Fruit fly (Drosophila melanogaster): ENCODE measurements around the gene CG7376.
A peak's percentile ranks its signal among the peaks of the same experiment; 100 is the strongest.

The CG7376 gene

dm6 chr3L:6124616-6125408 lies 49.2 kb upstream of the CG7376 start (continued):
- TF ChIP-seq CG4404 (GFP tag; IDR thresholded peaks at IDR 0.05) (no peak), Bteb2 (GFP tag; optimal IDR thresholded peaks at IDR 0.05) (no peak), Side (GFP tag; optimal IDR thresholded peaks at IDR 0.05) (peak; percentile 92), CG17568 (GFP tag; optimal IDR thresholded peaks at IDR 0.05) (peak; percentile 79), CG1233 (GFP tag; optimal IDR thresholded peaks at IDR 0.05) (peak; percentile 89), CG4820 (GFP tag; optimal IDR thresholded peaks at IDR 0.05) (peak; percentile 47), YL-1 (GFP tag; optimal IDR thresholded peaks at IDR 0.05) (peak; percentile 25), CG4707 (GFP tag; optimal IDR thresholded peaks at IDR 0.05) (peak; percentile 83), ro (GFP tag; IDR thresholded peaks at IDR 0.05) (no peak), Blimp-1 (GFP tag; optimal IDR thresholded peaks at IDR 0.05) (peak; percentile 42), chif (GFP tag; optimal IDR thresholded peaks at IDR 0.05) (peak; percentile 8 to 62), dan (GFP tag; IDR thresholded peaks at IDR 0.05) (no peak), HLH3B (GFP tag; IDR thresholded peaks at IDR 0.05) (peak; percentile 80), CG10654 (GFP tag; optimal IDR thresholded peaks at IDR 0.05) (peak; percentile 75), Dref (GFP tag; IDR thresholded peaks at IDR 0.05) (no peak), CG31224 (GFP tag; IDR thresholded peaks at IDR 0.05) (peak; percentile 68), cwo (GFP tag; optimal IDR thresholded peaks at IDR 0.05) (peak; percentile 25), Doc3 (GFP tag; IDR thresholded peaks at IDR 0.05; ENCODE audit: partially characterized antibody) (no peak), sens (GFP tag) (peak; percentile 98), NC2α (GFP tag; optimal IDR thresholded peaks at IDR 0.05) (peak; percentile 23), CG2712 (tag; optimal IDR thresholded peaks at IDR 0.05) (peak; percentile 72), Hey (tag; optimal IDR thresholded peaks at IDR 0.05) (peak; percentile 43), CG10462 (GFP tag; optimal IDR thresholded peaks at IDR 0.05) (peak; percentile 7), CG10209 (GFP tag; optimal IDR thresholded peaks at IDR 0.05) (peak; percentile 73), tll (GFP tag; optimal IDR thresholded peaks at IDR 0.05) (peak in 1 of 2 experiments; percentile 81), CG6854 (GFP tag; optimal IDR thresholded peaks at IDR 0.05) (peak; percentile 75), sens-2 (GFP tag; IDR thresholded peaks at IDR 0.05) (peak; percentile 84), NFAT (GFP tag; IDR thresholded peaks at IDR 0.05) (peak; percentile 89), croc (GFP tag; conservative IDR thresholded peaks at IDR 0.05) (peak; percentile 42; the same call in 1 of the 3 replicates), dm (GFP tag; optimal IDR thresholded peaks at IDR 0.05) (peak; percentile 5), Lim3 (GFP tag; IDR thresholded peaks at IDR 0.05) (no peak), CG18011 (GFP tag; optimal IDR thresholded peaks at IDR 0.05) (no peak), CG1602 (GFP tag; optimal IDR thresholded peaks at IDR 0.05) (no peak), CG13123 (GFP tag; optimal IDR thresholded peaks at IDR 0.05) (peak; percentile 24), CG9817 (tag; optimal IDR thresholded peaks at IDR 0.05) (peak; percentile 70), Deaf1 (tag; optimal IDR thresholded peaks at IDR 0.05) (peak; percentile 3), BtbVII (GFP tag; optimal IDR thresholded peaks at IDR 0.05) (peak; percentile 85), HmgZ (tag; optimal IDR thresholded peaks at IDR 0.05) (peak; percentile 38), trem (tag; optimal IDR thresholded peaks at IDR 0.05) (peak; percentile 41), CG17186 (GFP tag; optimal IDR thresholded peaks at IDR 0.05) (peak; percentile 49), gro (GFP tag; optimal IDR thresholded peaks at IDR 0.05) (no peak), run (tag; optimal IDR thresholded peaks at IDR 0.05) (no peak), ci (GFP tag; IDR thresholded peaks at IDR 0.05) (peak; percentile 98), TFAM (GFP tag; optimal IDR thresholded peaks at IDR 0.05) (peak; percentile 56), CG17612 (GFP tag; IDR thresholded peaks at IDR 0.05) (no peak), CG16779 (GFP tag; IDR thresholded peaks at IDR 0.05) (0 out of 2 replicates have a peak, but pooled peaks have one; percentile 39), nom (GFP tag; optimal IDR thresholded peaks at IDR 0.05) (no peak), insv (GFP tag; optimal IDR thresholded peaks at IDR 0.05) (peak in 1 of 2 experiments; percentile 47), Atf6 (GFP tag; IDR thresholded peaks at IDR 0.05) (peak; percentile 71)
